Worm (Caenorhabditis elegans): ENCODE results near the gene R144.6.

DNA sequence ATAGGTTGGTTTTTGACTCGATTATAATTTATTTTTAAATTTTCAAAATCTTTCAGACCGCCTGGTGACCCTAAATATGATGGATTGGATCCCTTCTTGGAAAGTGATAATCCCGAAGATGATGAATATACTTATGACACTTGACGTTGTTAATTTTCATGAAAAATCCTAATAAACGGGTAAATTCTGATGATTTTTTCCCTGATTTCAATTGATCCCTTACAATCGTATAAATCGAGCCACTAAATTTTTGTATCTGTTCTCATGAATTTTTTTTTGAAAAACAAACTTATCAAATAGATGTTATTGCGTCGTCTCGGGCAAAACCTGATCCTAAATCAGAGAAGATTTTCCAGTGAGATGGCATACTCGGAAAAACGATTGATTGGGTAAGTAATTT lies 18.4 kb upstream of the R144.6 start, which contains the start of gene R144.13:
- TF ChIP-seq let-526 (GFP tag; IDR thresholded peaks at IDR 0.05) = no peak
- no peak for TF ChIP-seq fkh-3 (tag; optimal IDR thresholded peaks at IDR 0.05)
- TF ChIP-seq efl-1 (GFP tag; optimal IDR thresholded peaks at IDR 0.05) = no peak
- TF ChIP-seq F37B4.10 (GFP tag; IDR thresholded peaks at IDR 0.05) = no peak
- no peak for TF ChIP-seq F23B12.7 (tag; optimal IDR thresholded peaks at IDR 0.05; ENCODE audit: insufficient read depth)
- TF ChIP-seq madf-3 (GFP tag; IDR thresholded peaks at IDR 0.05) = no peak
- TF ChIP-seq snpc-4 (GFP tag; optimal IDR thresholded peaks at IDR 0.05) = no peak
- TF ChIP-seq snpc-4 (tag; optimal IDR thresholded peaks at IDR 0.05) = no peak
- no peak for TF ChIP-seq hlh-12 (tag; optimal IDR thresholded peaks at IDR 0.05)
- TF ChIP-seq egl-18 (GFP tag; IDR thresholded peaks at IDR 0.05) = no peak
- TF ChIP-seq sea-2 (GFP tag; IDR thresholded peaks at IDR 0.05) = no peak
- no peak for TF ChIP-seq athp-1 (tag; optimal IDR thresholded peaks at IDR 0.05)
